Fruit fly (Drosophila melanogaster): ENCODE data around the gene CG17477.

Gene CG17477

dm6 chr3R:17080666-17081358, 45.9 kb downstream of the CG17477 start (continued):
- TF ChIP-seq Trl (optimal IDR thresholded peaks at IDR 0.05) (no peak), Trl (GFP tag; optimal IDR thresholded peaks at IDR 0.05) (peak; percentile 91), pb (GFP tag; optimal IDR thresholded peaks at IDR 0.05) (peak; percentile 85), shn (GFP tag; optimal IDR thresholded peaks at IDR 0.05) (peak; percentile 83), CG31388 (GFP tag; optimal IDR thresholded peaks at IDR 0.05) (peak; percentile 73), CG11085 (GFP tag; IDR thresholded peaks at IDR 0.05) (peak; percentile 69), nmo (GFP tag; optimal IDR thresholded peaks at IDR 0.05) (peak; percentile 97), ab (GFP tag; optimal IDR thresholded peaks at IDR 0.05) (peak; percentile 73), HLH3B (GFP tag; IDR thresholded peaks at IDR 0.05) (peak; percentile 93), CG6175 (GFP tag; IDR thresholded peaks at IDR 0.05) (peak; percentile 82), CG43689 (GFP tag; IDR thresholded peaks at IDR 0.05) (peak; percentile 85), CG11247 (GFP tag; IDR thresholded peaks at IDR 0.05) (peak; percentile 90), Taf1 (GFP tag; IDR thresholded peaks at IDR 0.05) (peak; percentile 82; the same call in 1 of the 2 replicates), p53 (GFP tag; optimal IDR thresholded peaks at IDR 0.05) (peak; percentile 63), cad (GFP tag; optimal IDR thresholded peaks at IDR 0.05) (no peak), CG10462 (GFP tag; optimal IDR thresholded peaks at IDR 0.05) (peak; percentile 94), Adf1 (GFP tag; IDR thresholded peaks at IDR 0.05) (peak; percentile 60), Oli (tag; optimal IDR thresholded peaks at IDR 0.05) (peak; percentile 97), kah (GFP tag; optimal IDR thresholded peaks at IDR 0.05) (peak; percentile 90), org-1 (GFP tag; optimal IDR thresholded peaks at IDR 0.05) (peak; percentile 96), Kr (GFP tag; optimal IDR thresholded peaks at IDR 0.05) (peak; percentile 66), CG32532 (GFP tag; IDR thresholded peaks at IDR 0.05) (peak; percentile 94), CG11695 (GFP tag; IDR thresholded peaks at IDR 0.05) (peak; percentile 98), CG7928 (GFP tag; optimal IDR thresholded peaks at IDR 0.05) (peak; percentile 70), zf30C (GFP tag; optimal IDR thresholded peaks at IDR 0.05) (no peak), CG4282 (GFP tag; optimal IDR thresholded peaks at IDR 0.05) (peak; percentile 69), Rx (GFP tag; IDR thresholded peaks at IDR 0.05) (peak; percentile 91), CG4404 (GFP tag; IDR thresholded peaks at IDR 0.05) (peak; percentile 78), CG17568 (GFP tag; optimal IDR thresholded peaks at IDR 0.05) (peak; percentile 92), gfzf (GFP tag; optimal IDR thresholded peaks at IDR 0.05) (no peak), sc (optimal IDR thresholded peaks at IDR 0.05) (no peak), sc (GFP tag; optimal IDR thresholded peaks at IDR 0.05) (peak; percentile 94), ems (GFP tag; optimal IDR thresholded peaks at IDR 0.05) (peak; percentile 92), dmrt99B (tag; optimal IDR thresholded peaks at IDR 0.05) (peak; percentile 97), Hr51 (GFP tag; optimal IDR thresholded peaks at IDR 0.05) (peak; percentile 85 to 98), nerfin-1 (tag; optimal IDR thresholded peaks at IDR 0.05) (peak; percentile 94), CG8924 (tag; optimal IDR thresholded peaks at IDR 0.05) (peak; percentile 96), CG10565 (GFP tag; optimal IDR thresholded peaks at IDR 0.05) (peak; percentile 87), crc (GFP tag; optimal IDR thresholded peaks at IDR 0.05) (peak; percentile 79), YL-1 (GFP tag; optimal IDR thresholded peaks at IDR 0.05) (peak; percentile 85), Sry-δ (GFP tag; optimal IDR thresholded peaks at IDR 0.05) (no peak), CG12942 (GFP tag; optimal IDR thresholded peaks at IDR 0.05) (peak; percentile 87), Doc3 (GFP tag; IDR thresholded peaks at IDR 0.05; ENCODE audit: partially characterized antibody) (no peak), Scr (GFP tag; IDR thresholded peaks at IDR 0.05; ENCODE audit: partially characterized antibody) (no peak), Optix (GFP tag; IDR thresholded peaks at IDR 0.05) (peak; percentile 85), CG13287 (GFP tag; IDR thresholded peaks at IDR 0.05; ENCODE audit: partially characterized antibody) (no peak), gcm (GFP tag; optimal IDR thresholded peaks at IDR 0.05) (peak; percentile 98), D19B (GFP tag; optimal IDR thresholded peaks at IDR 0.05) (peak; percentile 88), vnd (GFP tag; IDR thresholded peaks at IDR 0.05; ENCODE audit: partially characterized antibody) (no peak), Neu2 (GFP tag; optimal IDR thresholded peaks at IDR 0.05; ENCODE audit: borderline replicate concordance) (no peak)

All from whole organism, embryonic.